Fruit fly (Drosophila melanogaster) whole organism, embryonic: ENCODE results near the gene Alh.

Experiments
- Antp ChIP-seq: fragments of 200-800 bp; sonication (Bioruptor generic); optimal IDR thresholded peaks from 3 replicates; lab custom pipeline; 2016; ENCODE audit warnings: missing biosample characterization, missing genetic modification characterization
- Bgb ChIP-seq: fragments of 200-800 bp; sonication (Bioruptor generic); IDR thresholded peaks from 2 replicates; pipeline ENCODE4 v1.3.6; 2022; ENCODE audit warnings: missing biosample characterization, missing genetic modification characterization; ENCODE audit not compliant: partially characterized antibody
- CG11398 ChIP-seq: fragments of 200-800 bp; sonication (Bioruptor generic); optimal IDR thresholded peaks from 2 replicates; lab custom pipeline; 2016; ENCODE audit warnings: missing biosample characterization, missing genetic modification characterization
- CG12391 ChIP-seq: fragments of 200-800 bp; sonication (Bioruptor generic); optimal IDR thresholded peaks from 3 replicates; lab custom pipeline; 2018; ENCODE audit warnings: missing biosample characterization, mild to moderate bottlenecking, missing genetic modification characterization, moderate library complexity
- CG14710 ChIP-seq: fragments of 200-800 bp; sonication (Bioruptor generic); optimal IDR thresholded peaks from 3 replicates; lab custom pipeline; 2019; ENCODE audit warnings: missing biosample characterization, mild to moderate bottlenecking, missing genetic modification characterization, moderate library complexity
- CG15269 ChIP-seq: fragments of 200-800 bp; sonication (Bioruptor generic); optimal IDR thresholded peaks from 2 replicates; lab custom pipeline; 2018; ENCODE audit warnings: missing biosample characterization, mild to moderate bottlenecking, missing genetic modification characterization, moderate library complexity
- CG17568 ChIP-seq: fragments of 200-800 bp; sonication (Bioruptor generic); optimal IDR thresholded peaks from 2 replicates; lab custom pipeline; 2018; ENCODE audit warnings: missing biosample characterization, mild to moderate bottlenecking, missing genetic modification characterization, moderate library complexity
- CG18011 ChIP-seq: fragments of 200-800 bp; sonication (Bioruptor generic); optimal IDR thresholded peaks from 2 replicates; lab custom pipeline; 2017; ENCODE audit warnings: missing biosample characterization, missing genetic modification characterization, mild to moderate bottlenecking, moderate library complexity, missing genotype
- CG2678 ChIP-seq: fragments of 200-800 bp; sonication (Bioruptor generic); optimal IDR thresholded peaks from 3 replicates; lab custom pipeline; 2019; ENCODE audit warnings: missing biosample characterization, mild to moderate bottlenecking, missing genetic modification characterization, moderate library complexity
- CG30020 ChIP-seq: fragments of 200-800 bp; optimal IDR thresholded peaks from 2 replicates; lab custom pipeline; 2019; ENCODE audit warnings: missing biosample characterization, mild to moderate bottlenecking, missing genetic modification characterization, moderate library complexity
- CG30431 ChIP-seq: fragments of 200-800 bp; sonication (Bioruptor generic); optimal IDR thresholded peaks from 2 replicates; lab custom pipeline; 2017; ENCODE audit warnings: missing biosample characterization, missing genetic modification characterization
- CG3726 ChIP-seq: fragments of 200-800 bp; sonication (Bioruptor generic); IDR thresholded peaks from 3 replicates; pipeline ENCODE4, ENCODE4 v1.3.6; 2022; ENCODE audit warnings: missing biosample characterization, missing genetic modification characterization
- CG4328 ChIP-seq: fragments of 200-800 bp; sonication (Bioruptor generic); optimal IDR thresholded peaks from 3 replicates; lab custom pipeline; 2017; ENCODE audit warnings: missing biosample characterization, missing genetic modification reagents, missing genetic modification characterization
- CG4404 ChIP-seq: fragments of 200-800 bp; sonication (Bioruptor generic); IDR thresholded peaks from 2 replicates; pipeline ENCODE4 v1.3.6; 2022; ENCODE audit warnings: missing biosample characterization, missing genetic modification characterization
- CG7987 ChIP-seq: fragments of 200-800 bp; sonication (Bioruptor generic); optimal IDR thresholded peaks from 2 replicates; lab custom pipeline; 2018; ENCODE audit warnings: missing biosample characterization, mild to moderate bottlenecking, missing genetic modification characterization, moderate library complexity
- CG9932 ChIP-seq: fragments of 200-800 bp; sonication (Bioruptor generic); IDR thresholded peaks from 2 replicates; pipeline ENCODE4 v1.3.6; 2022; ENCODE audit warnings: missing biosample characterization, missing genetic modification characterization
- CkIIα-i1 ChIP-seq: fragments of 200-800 bp; sonication (Bioruptor generic); IDR thresholded peaks from 2 replicates; pipeline ENCODE4 v1.3.6; 2022; ENCODE audit warnings: missing biosample characterization, missing genetic modification characterization
- CoRest ChIP-seq: fragments of 200-800 bp; sonication (Bioruptor generic); optimal IDR thresholded peaks from 3 replicates; lab custom pipeline; 2018; ENCODE audit warnings: missing biosample characterization, mild to moderate bottlenecking, missing genetic modification characterization, moderate library complexity
- Eip74EF ChIP-seq, 2 experiments: fragments of 200-800 bp in 1 of 2; fragments of >200 bp in 1 of 2; sonication (Bioruptor generic) in 1 of 2; optimal IDR thresholded peaks; 2 replicates each; lab custom pipeline; 2017 to 2019; ENCODE audit warnings: missing biosample characterization in 2 of 2, missing genetic modification characterization in 2 of 2, mild to moderate bottlenecking in 1 of 2, moderate library complexity in 1 of 2
- Hey ChIP-seq: fragments of 200-800 bp; sonication (Bioruptor generic); optimal IDR thresholded peaks from 3 replicates; lab custom pipeline; 2018; ENCODE audit warnings: missing biosample characterization, mild to moderate bottlenecking, missing genetic modification characterization
- MESR4 ChIP-seq: fragments of 200-800 bp; sonication (Bioruptor generic); optimal IDR thresholded peaks from 2 replicates; lab custom pipeline; 2018; ENCODE audit warnings: missing biosample characterization, mild to moderate bottlenecking, missing genetic modification characterization, moderate library complexity
- Nf-YA ChIP-seq: fragments of 200-800 bp; sonication (Bioruptor generic); IDR thresholded peaks from 2 replicates; pipeline ENCODE4 v1.3.6; 2022; ENCODE audit warnings: missing biosample characterization, missing genetic modification characterization
- Optix ChIP-seq: fragments of 200-800 bp; sonication (Bioruptor generic); IDR thresholded peaks from 3 replicates; pipeline ENCODE4 v1.3.6; 2022; ENCODE audit warnings: missing biosample characterization, missing genetic modification characterization
- PHDP ChIP-seq: fragments of 200-800 bp; sonication (Bioruptor generic); optimal IDR thresholded peaks from 3 replicates; lab custom pipeline; 2018; ENCODE audit warnings: missing biosample characterization, mild to moderate bottlenecking, missing genetic modification characterization, moderate library complexity
- Six4 ChIP-seq: fragments of 200-800 bp; sonication (Bioruptor generic); optimal IDR thresholded peaks from 2 replicates; lab custom pipeline; 2016; ENCODE audit warnings: missing biosample characterization, missing genetic modification characterization
- al ChIP-seq: fragments of 200-800 bp; sonication (Bioruptor generic); IDR thresholded peaks from 2 replicates; pipeline ENCODE4 v1.3.6; 2022; ENCODE audit warnings: missing biosample characterization, missing genetic modification characterization
- ap ChIP-seq: fragments of 200-800 bp; sonication (Bioruptor generic); IDR thresholded peaks from 2 replicates; pipeline ENCODE4 v1.3.6; 2022; ENCODE audit warnings: missing biosample characterization, missing genetic modification characterization
- bigmax ChIP-seq: fragments of 200-800 bp; sonication (Bioruptor generic); optimal IDR thresholded peaks from 2 replicates; lab custom pipeline; 2018; ENCODE audit warnings: missing biosample characterization, mild to moderate bottlenecking, missing genetic modification characterization
- chif ChIP-seq, 2 experiments: fragments of 200-800 bp; sonication (Bioruptor generic); optimal IDR thresholded peaks; 3 replicates each; lab custom pipeline; 2016; ENCODE audit warnings: missing biosample characterization in 2 of 2, missing genetic modification characterization in 2 of 2
- crc ChIP-seq: fragments of 200-800 bp; sonication (Bioruptor generic); optimal IDR thresholded peaks from 2 replicates; lab custom pipeline; 2016; ENCODE audit warnings: missing biosample characterization, missing genetic modification characterization
- crp ChIP-seq, 2 experiments: fragments of 200-800 bp; sonication (Bioruptor generic); optimal IDR thresholded peaks; 2 replicates in 1 of 2; 3 replicates in 1 of 2; lab custom pipeline; 2017; ENCODE audit warnings: missing biosample characterization in 2 of 2, missing genetic modification characterization in 2 of 2, mild to moderate bottlenecking in 1 of 2, moderate library complexity in 1 of 2
- cwo ChIP-seq: fragments of 200-800 bp; sonication (Bioruptor generic); optimal IDR thresholded peaks from 3 replicates; lab custom pipeline; 2017; ENCODE audit warnings: missing biosample characterization, missing genetic modification characterization, mild to moderate bottlenecking, moderate library complexity, missing genetic modification reagents
- da ChIP-seq: fragments of 200-800 bp; sonication (Bioruptor generic); optimal IDR thresholded peaks from 2 replicates; lab custom pipeline; 2016; ENCODE audit warnings: missing biosample characterization, missing genetic modification characterization
- dimm ChIP-seq: fragments of 200-800 bp; sonication (Bioruptor generic); IDR thresholded peaks from 2 replicates; pipeline ENCODE4 v1.3.6; 2022; ENCODE audit warnings: missing biosample characterization, missing genetic modification characterization
- dm ChIP-seq: fragments of 200-800 bp; sonication (Bioruptor generic); optimal IDR thresholded peaks from 3 replicates; lab custom pipeline; 2016; ENCODE audit warnings: missing biosample characterization, missing genetic modification characterization
- dmrt99B ChIP-seq: fragments of 200-800 bp; sonication (Bioruptor generic); optimal IDR thresholded peaks from 2 replicates; lab custom pipeline; 2018; ENCODE audit warnings: missing biosample characterization, mild to moderate bottlenecking, missing genetic modification characterization, moderate library complexity
- fd102C ChIP-seq: fragments of 200-800 bp; sonication (Bioruptor generic); optimal IDR thresholded peaks from 2 replicates; lab custom pipeline; 2018; ENCODE audit warnings: missing biosample characterization, mild to moderate bottlenecking, missing genetic modification characterization, moderate library complexity
- gcm2 ChIP-seq: fragments of 200-800 bp; sonication (Bioruptor generic); optimal IDR thresholded peaks from 2 replicates; lab custom pipeline; 2016; ENCODE audit warnings: missing biosample characterization, missing genetic modification characterization
- h ChIP-seq: fragments of >200 bp; optimal IDR thresholded peaks from 2 replicates; lab custom pipeline; 2017
- knrl ChIP-seq: fragments of 200-800 bp; sonication (Bioruptor generic); IDR thresholded peaks from 3 replicates; pipeline ENCODE4 v1.3.6; 2022; ENCODE audit warnings: missing biosample characterization, missing genetic modification characterization; ENCODE audit not compliant: partially characterized antibody
- luna ChIP-seq: fragments of 200-800 bp; sonication (Bioruptor generic); optimal IDR thresholded peaks from 2 replicates; lab custom pipeline; 2016; ENCODE audit warnings: missing biosample characterization, missing genetic modification characterization
- mam ChIP-seq: fragments of 200-800 bp; sonication (Bioruptor generic); optimal IDR thresholded peaks from 3 replicates; lab custom pipeline; 2016; ENCODE audit warnings: missing biosample characterization, missing genetic modification characterization
- peb ChIP-seq: fragments of 200-800 bp; sonication (Bioruptor generic); IDR thresholded peaks from 2 replicates; pipeline ENCODE4 v1.3.6; 2022; ENCODE audit warnings: missing biosample characterization, missing genetic modification characterization
- pfk ChIP-seq: fragments of 200-800 bp; sonication (Bioruptor generic); optimal IDR thresholded peaks from 2 replicates; lab custom pipeline; 2018; ENCODE audit warnings: missing biosample characterization, mild to moderate bottlenecking, missing genetic modification characterization, moderate library complexity
- repo ChIP-seq: fragments of 200-800 bp; sonication (Bioruptor generic); optimal IDR thresholded peaks from 2 replicates; lab custom pipeline; 2016; ENCODE audit warnings: missing biosample characterization, missing genetic modification characterization
- salm ChIP-seq: fragments of 200-800 bp; sonication (Bioruptor generic); optimal IDR thresholded peaks from 2 replicates; lab custom pipeline; 2018; ENCODE audit warnings: missing biosample characterization, mild to moderate bottlenecking, missing genetic modification characterization
- twi ChIP-seq: fragments of 200-800 bp; optimal IDR thresholded peaks from 2 replicates; lab custom pipeline; 2019; ENCODE audit warnings: missing biosample characterization, mild to moderate bottlenecking, missing genetic modification characterization, moderate library complexity
- zf30C ChIP-seq: fragments of 200-800 bp; sonication (Bioruptor generic); optimal IDR thresholded peaks from 3 replicates; lab custom pipeline; 2018; ENCODE audit warnings: missing biosample characterization, mild to moderate bottlenecking, missing genetic modification characterization
- zfh1 ChIP-seq: fragments of 200-800 bp; sonication (Bioruptor generic); IDR thresholded peaks from 3 replicates; pipeline ENCODE4 v1.3.6; 2022; ENCODE audit warnings: missing biosample characterization, missing genetic modification characterization

Alh gene

dm6 chr3R:7086377-7087200, 37.4 kb downstream of the Alh start, which contains the start of gene alphaTub84B (continued):
- TF ChIP-seq twi (tag; lab: Kevin White, UChicago) = no peak
- TF ChIP-seq zf30C (GFP tag; lab: Kevin White, UChicago) = peak; percentile 41
- TF ChIP-seq CG17568 (GFP tag; lab: Kevin White, UChicago) = peak; percentile 48
- TF ChIP-seq zfh1 (GFP tag; lab: Robert Waterston, UW) = peak; percentile 78
- TF ChIP-seq Optix (GFP tag; lab: Robert Waterston, UW) = no peak
- TF ChIP-seq CG11398 (GFP tag; lab: Kevin White, UChicago) = peak; percentile 64
- TF ChIP-seq CG9932 = peak; percentile 58
- TF ChIP-seq MESR4 = peak; percentile 95
- peak; percentile 64 for TF ChIP-seq CG2678 (tag; lab: Kevin White, UChicago)
- TF ChIP-seq bigmax (GFP tag; lab: Kevin White, UChicago) = peak; percentile 64
- TF ChIP-seq al (GFP tag; lab: Robert Waterston, UW) = no peak
- TF ChIP-seq Antp = peak; percentile 85
- TF ChIP-seq da (GFP tag; lab: Kevin White, UChicago) = peak; percentile 14
- TF ChIP-seq pfk (GFP tag; lab: Kevin White, UChicago) = peak; percentile 57
- peak; percentile 58 for TF ChIP-seq PHDP (tag; lab: Kevin White, UChicago)
- TF ChIP-seq Nf-YA (GFP tag; lab: Robert Waterston, UW) = no peak
- no peak for TF ChIP-seq CkIIα-i1
- peak; percentile 53 for TF ChIP-seq mam
- no peak for TF ChIP-seq dimm (GFP tag; lab: Robert Waterston, UW)
- TF ChIP-seq h (lab: Kevin White, UChicago) = no peak
- no peak for TF ChIP-seq CG30020 (tag; lab: Kevin White, UChicago)
- peak; percentile 77 for TF ChIP-seq Bgb (GFP tag; lab: Robert Waterston, UW)
- no peak for TF ChIP-seq peb (GFP tag; lab: Robert Waterston, UW)
- peak; percentile 47 for TF ChIP-seq CG12391 (tag; lab: Kevin White, UChicago)
- peak in 1 of 2 experiments; percentile 42 for TF ChIP-seq Eip74EF (GFP tag; optimal IDR thresholded peaks at IDR 0.05; lab: Kevin White, UChicago)
- TF ChIP-seq luna (GFP tag; lab: Kevin White, UChicago) = peak; percentile 58
- TF ChIP-seq CG3726 (GFP tag; lab: Robert Waterston, UW) = no peak
- peak; percentile 23 for TF ChIP-seq CoRest (tag; lab: Kevin White, UChicago)
- TF ChIP-seq chif (GFP tag; optimal IDR thresholded peaks at IDR 0.05; lab: Kevin White, UChicago) = peak; percentile 34 to 41
- peak; percentile 71 for TF ChIP-seq repo
- TF ChIP-seq knrl (GFP tag; lab: Robert Waterston, UW) = peak; percentile 35; the same call in 1 of the 3 replicates
- TF ChIP-seq Hey (tag; lab: Kevin White, UChicago) = peak; percentile 43
- TF ChIP-seq fd102C (GFP tag; lab: Kevin White, UChicago) = peak; percentile 69
- TF ChIP-seq Six4 = peak; percentile 6
- TF ChIP-seq CG4328 (GFP tag; lab: Kevin White, UChicago) = peak; percentile 61
- no peak for TF ChIP-seq crp (GFP tag; optimal IDR thresholded peaks at IDR 0.05; lab: Kevin White, UChicago)
- peak; percentile 67 for TF ChIP-seq cwo
- no peak for TF ChIP-seq CG4404 (GFP tag; lab: Robert Waterston, UW)
- peak; percentile 54 for TF ChIP-seq dm (GFP tag; lab: Kevin White, UChicago)
- no peak for TF ChIP-seq CG18011 (GFP tag; lab: Kevin White, UChicago)
- TF ChIP-seq ap (GFP tag; lab: Robert Waterston, UW) = no peak
- TF ChIP-seq gcm2 (GFP tag; lab: Kevin White, UChicago) = no peak
- peak; percentile 54 for TF ChIP-seq CG14710 (tag; lab: Kevin White, UChicago)
- peak; percentile 75 for TF ChIP-seq CG15269
- TF ChIP-seq CG7987 (GFP tag; lab: Kevin White, UChicago) = peak; percentile 85
- peak; percentile 49 for TF ChIP-seq salm (tag; lab: Kevin White, UChicago)
- no peak for TF ChIP-seq CG30431
- peak; percentile 19 for TF ChIP-seq crc (GFP tag; lab: Kevin White, UChicago)
- TF ChIP-seq dmrt99B (tag; lab: Kevin White, UChicago) = peak; percentile 63
